Fruit fly (Drosophila melanogaster) whole organism, embryonic: ENCODE measurements around the gene CG32708.

Experiments used
- CG10267 ChIP-seq: fragments of 200-800 bp; sonication (Bioruptor generic); optimal IDR thresholded peaks from 2 replicates; lab custom pipeline; 2018; ENCODE audit warnings: missing biosample characterization, mild to moderate bottlenecking, missing genetic modification characterization, moderate library complexity
- CG10979 ChIP-seq: fragments of 200-800 bp; sonication (Bioruptor generic); optimal IDR thresholded peaks from 2 replicates; lab custom pipeline; 2018; ENCODE audit warnings: missing biosample characterization, mild to moderate bottlenecking, missing genetic modification characterization, moderate library complexity
- CG1233 ChIP-seq: fragments of 200-800 bp; sonication (Bioruptor generic); optimal IDR thresholded peaks from 4 replicates; lab custom pipeline; 2018; ENCODE audit warnings: missing biosample characterization, mild to moderate bottlenecking, missing genetic modification characterization
- CG12659 ChIP-seq: fragments of 200-800 bp; sonication (Bioruptor generic); optimal IDR thresholded peaks from 3 replicates; lab custom pipeline; 2017; ENCODE audit warnings: mild to moderate bottlenecking, missing biosample characterization, missing genetic modification reagents, missing genetic modification characterization
- CG13894 ChIP-seq: fragments of 200-800 bp; sonication (Bioruptor generic); optimal IDR thresholded peaks from 3 replicates; lab custom pipeline; 2018; ENCODE audit warnings: missing biosample characterization, mild to moderate bottlenecking, missing genetic modification characterization, moderate library complexity
- CG14441 ChIP-seq: fragments of 200-800 bp; sonication (Bioruptor generic); IDR thresholded peaks from 2 replicates; pipeline ENCODE4 v1.3.6; 2022; ENCODE audit warnings: missing biosample characterization, missing genetic modification characterization
- CG1602 ChIP-seq: fragments of 200-800 bp; sonication (Bioruptor generic); optimal IDR thresholded peaks from 3 replicates; lab custom pipeline; 2016; ENCODE audit warnings: missing biosample characterization, missing genetic modification characterization
- CG17361 ChIP-seq: fragments of 200-800 bp; sonication (Bioruptor generic); IDR thresholded peaks from 3 replicates; pipeline ENCODE4 v1.3.6; 2022; ENCODE audit warnings: missing biosample characterization, missing genetic modification characterization
- CG18011 ChIP-seq: fragments of 200-800 bp; sonication (Bioruptor generic); optimal IDR thresholded peaks from 2 replicates; lab custom pipeline; 2017; ENCODE audit warnings: missing biosample characterization, missing genetic modification characterization, mild to moderate bottlenecking, moderate library complexity, missing genotype
- CG2116 ChIP-seq: fragments of 200-800 bp; sonication (Bioruptor generic); optimal IDR thresholded peaks from 3 replicates; lab custom pipeline; 2018; ENCODE audit warnings: missing biosample characterization, mild to moderate bottlenecking, missing genetic modification characterization
- CG2202 ChIP-seq: fragments of 200-800 bp; sonication (Bioruptor generic); optimal IDR thresholded peaks from 2 replicates; lab custom pipeline; 2018; ENCODE audit warnings: missing biosample characterization, mild to moderate bottlenecking, missing genetic modification characterization
- CG2678 ChIP-seq: fragments of 200-800 bp; sonication (Bioruptor generic); optimal IDR thresholded peaks from 3 replicates; lab custom pipeline; 2019; ENCODE audit warnings: missing biosample characterization, mild to moderate bottlenecking, missing genetic modification characterization, moderate library complexity
- CG2712 ChIP-seq: fragments of 200-800 bp; optimal IDR thresholded peaks from 3 replicates; lab custom pipeline; 2019; ENCODE audit warnings: missing biosample characterization, mild to moderate bottlenecking, missing genetic modification characterization, moderate library complexity
- CG30403 ChIP-seq: fragments of 200-800 bp; sonication (Bioruptor generic); optimal IDR thresholded peaks from 3 replicates; lab custom pipeline; 2016; ENCODE audit warnings: missing biosample characterization, missing genetic modification characterization
- CG3065 ChIP-seq: fragments of 200-800 bp; sonication (Bioruptor generic); optimal IDR thresholded peaks from 2 replicates; lab custom pipeline; 2016; ENCODE audit warnings: missing biosample characterization, missing genetic modification characterization
- CG3163 ChIP-seq: fragments of 200-800 bp; sonication (Bioruptor generic); optimal IDR thresholded peaks from 3 replicates; lab custom pipeline; 2016; ENCODE audit warnings: missing biosample characterization, missing genetic modification characterization
- CG32767 ChIP-seq: fragments of 200-800 bp; sonication (Bioruptor generic); IDR thresholded peaks from 2 replicates; pipeline ENCODE4 v1.3.6; 2022; ENCODE audit warnings: missing biosample characterization, missing genetic modification characterization
- CG3726 ChIP-seq: fragments of 200-800 bp; sonication (Bioruptor generic); IDR thresholded peaks from 3 replicates; pipeline ENCODE4, ENCODE4 v1.3.6; 2022; ENCODE audit warnings: missing biosample characterization, missing genetic modification characterization
- CG43689 ChIP-seq: fragments of 200-800 bp; sonication (Bioruptor generic); IDR thresholded peaks from 2 replicates; pipeline ENCODE4 v1.3.6; 2022; ENCODE audit warnings: missing biosample characterization, missing genetic modification characterization
- CG4820 ChIP-seq: fragments of 200-800 bp; sonication (Bioruptor generic); optimal IDR thresholded peaks from 3 replicates; lab custom pipeline; 2016; ENCODE audit warnings: missing biosample characterization, missing genetic modification characterization
- CG6791 ChIP-seq: fragments of 200-800 bp; sonication (Bioruptor generic); IDR thresholded peaks from 3 replicates; pipeline ENCODE4 v1.3.6; 2022; ENCODE audit warnings: missing biosample characterization, missing genetic modification characterization; ENCODE audit not compliant: partially characterized antibody
- CG7357 ChIP-seq: fragments of 200-800 bp; sonication (Bioruptor generic); IDR thresholded peaks from 3 replicates; pipeline ENCODE4 v1.3.6; 2022; ENCODE audit warnings: missing biosample characterization, missing genetic modification characterization
- CG8290 ChIP-seq, 3 experiments: fragments of 200-800 bp; sonication (Bioruptor generic); optimal IDR thresholded peaks; 2 replicates each; lab custom pipeline; 2016 to 2019; ENCODE audit warnings: missing biosample characterization in 3 of 3, missing genetic modification characterization in 3 of 3, mild to moderate bottlenecking in 2 of 3, moderate library complexity in 1 of 3
- CG8924 ChIP-seq: fragments of 200-800 bp; optimal IDR thresholded peaks from 3 replicates; lab custom pipeline; 2019; ENCODE audit warnings: missing biosample characterization, mild to moderate bottlenecking, missing genetic modification characterization, moderate library complexity
- CG9932 ChIP-seq: fragments of 200-800 bp; sonication (Bioruptor generic); IDR thresholded peaks from 2 replicates; pipeline ENCODE4 v1.3.6; 2022; ENCODE audit warnings: missing biosample characterization, missing genetic modification characterization
- Dbx ChIP-seq: fragments of 200-800 bp; sonication (Bioruptor generic); IDR thresholded peaks from 3 replicates; pipeline ENCODE4 v1.3.6; 2022; ENCODE audit warnings: missing biosample characterization, missing genetic modification characterization
- Dll ChIP-seq: fragments of 200-800 bp; sonication (Bioruptor generic); IDR thresholded peaks from 4 replicates; pipeline ENCODE4 v1.3.6; 2022; ENCODE audit warnings: missing biosample characterization, missing genetic modification characterization; ENCODE audit not compliant: partially characterized antibody
- Dp ChIP-seq: fragments of 200-800 bp; sonication (Bioruptor generic); optimal IDR thresholded peaks from 2 replicates; lab custom pipeline; 2018; ENCODE audit warnings: missing biosample characterization, mild to moderate bottlenecking, missing genetic modification characterization, moderate library complexity
- Ets65A ChIP-seq: fragments of 200-800 bp; sonication (Bioruptor generic); peaks from one replicate; lab custom pipeline; 2016; ENCODE audit warnings: missing biosample characterization, missing genetic modification characterization
- Fer3 ChIP-seq: fragments of 200-800 bp; sonication (Bioruptor generic); optimal IDR thresholded peaks from 2 replicates; lab custom pipeline; 2018; ENCODE audit warnings: missing biosample characterization, mild to moderate bottlenecking, missing genetic modification characterization, moderate library complexity
- Lpt ChIP-seq: fragments of >200 bp; optimal IDR thresholded peaks from 2 replicates; lab custom pipeline; 2018; ENCODE audit warnings: missing biosample characterization, missing genetic modification characterization
- MBD-R2 ChIP-seq: fragments of 200-800 bp; sonication (Bioruptor generic); IDR thresholded peaks from 2 replicates; pipeline ENCODE4 v1.3.6; 2022; ENCODE audit warnings: missing biosample characterization, missing genetic modification characterization
- Mad ChIP-seq: fragments of 200-800 bp; sonication (Bioruptor generic); optimal IDR thresholded peaks from 2 replicates; lab custom pipeline; 2016; ENCODE audit warnings: missing biosample characterization, missing genetic modification characterization
- NFAT ChIP-seq: fragments of 200-800 bp; sonication (Bioruptor generic); IDR thresholded peaks from 2 replicates; pipeline ENCODE4 v1.3.6; 2022; ENCODE audit warnings: missing biosample characterization, missing genetic modification characterization
- Opbp ChIP-seq: fragments of 200-800 bp; sonication (Bioruptor generic); IDR thresholded peaks from 3 replicates; pipeline ENCODE4 v1.3.6; 2022; ENCODE audit warnings: missing biosample characterization, missing genetic modification characterization; ENCODE audit not compliant: partially characterized antibody
- PHDP ChIP-seq: fragments of 200-800 bp; sonication (Bioruptor generic); optimal IDR thresholded peaks from 3 replicates; lab custom pipeline; 2018; ENCODE audit warnings: missing biosample characterization, mild to moderate bottlenecking, missing genetic modification characterization, moderate library complexity
- Spps ChIP-seq: fragments of 200-800 bp; sonication (Bioruptor generic); optimal IDR thresholded peaks from 2 replicates; lab custom pipeline; 2018; ENCODE audit warnings: missing biosample characterization, mild to moderate bottlenecking, missing genetic modification characterization
- bbx ChIP-seq: fragments of 200-800 bp; sonication (Bioruptor generic); IDR thresholded peaks from 2 replicates; pipeline ENCODE4 v1.3.6; 2022; ENCODE audit warnings: missing biosample characterization, missing genetic modification characterization; ENCODE audit not compliant: partially characterized antibody
- esg ChIP-seq: fragments of 200-800 bp; sonication (Bioruptor generic); conservative IDR thresholded peaks from 2 replicates; pipeline ENCODE4 v1.3.6; 2022; ENCODE audit warnings: missing biosample characterization, missing genetic modification characterization
- ewg ChIP-seq: fragments of 200-800 bp; sonication (Bioruptor generic); optimal IDR thresholded peaks from 3 replicates; lab custom pipeline; 2017; ENCODE audit warnings: mild to moderate bottlenecking, missing biosample characterization, missing genetic modification reagents, missing genetic modification characterization
- kay ChIP-seq: fragments of 200-800 bp; sonication (Bioruptor generic); optimal IDR thresholded peaks from 2 replicates; lab custom pipeline; 2016; ENCODE audit warnings: missing biosample characterization, missing genetic modification characterization
- knrl ChIP-seq: fragments of 200-800 bp; sonication (Bioruptor generic); IDR thresholded peaks from 3 replicates; pipeline ENCODE4 v1.3.6; 2022; ENCODE audit warnings: missing biosample characterization, missing genetic modification characterization; ENCODE audit not compliant: partially characterized antibody
- pum ChIP-seq: fragments of 200-800 bp; sonication (Bioruptor generic); optimal IDR thresholded peaks from 2 replicates; lab custom pipeline; 2016; ENCODE audit warnings: missing biosample characterization, missing genetic modification characterization
- pzg ChIP-seq: fragments of 200-800 bp; sonication (Bioruptor generic); optimal IDR thresholded peaks from 3 replicates; lab custom pipeline; 2018; ENCODE audit warnings: missing biosample characterization, mild to moderate bottlenecking, missing genetic modification characterization, moderate library complexity
- repo ChIP-seq: fragments of 200-800 bp; sonication (Bioruptor generic); optimal IDR thresholded peaks from 2 replicates; lab custom pipeline; 2016; ENCODE audit warnings: missing biosample characterization, missing genetic modification characterization
- scrt ChIP-seq: fragments of 200-800 bp; sonication (Bioruptor generic); optimal IDR thresholded peaks from 2 replicates; lab custom pipeline; 2018; ENCODE audit warnings: missing biosample characterization, mild to moderate bottlenecking, missing genetic modification characterization, moderate library complexity
- sim ChIP-seq: fragments of 200-800 bp; sonication (Bioruptor generic); IDR thresholded peaks from 2 replicates; pipeline ENCODE4 v1.3.6; 2022; ENCODE audit warnings: missing biosample characterization, missing genetic modification characterization
- stc ChIP-seq: fragments of 200-800 bp; sonication (Bioruptor generic); IDR thresholded peaks from 2 replicates; pipeline ENCODE4 v1.3.6; 2022; ENCODE audit warnings: missing biosample characterization, missing genetic modification characterization
- zfh1 ChIP-seq: fragments of 200-800 bp; sonication (Bioruptor generic); IDR thresholded peaks from 3 replicates; pipeline ENCODE4 v1.3.6; 2022; ENCODE audit warnings: missing biosample characterization, missing genetic modification characterization

CG32708 gene

DNA sequence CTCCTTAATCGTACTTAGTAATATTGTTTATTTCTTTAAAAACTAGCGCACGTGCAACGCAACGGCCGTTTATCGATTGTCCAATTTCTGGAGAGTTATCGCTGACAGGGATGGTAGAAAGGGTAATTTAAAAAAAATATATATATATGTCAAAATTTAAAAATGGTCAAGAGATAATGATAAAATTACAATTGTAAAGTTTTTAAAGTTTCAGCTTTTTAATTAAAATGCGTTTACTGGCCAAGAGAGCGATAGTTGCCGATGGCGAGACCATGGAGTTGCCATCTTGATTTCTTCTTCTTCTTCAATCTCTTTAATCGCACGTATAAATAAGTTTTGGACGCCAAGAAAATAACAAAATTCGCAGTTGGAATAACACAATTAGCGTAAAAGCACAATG lies 4.8 kb upstream of the CG32708 start, which contains the start of the genes CG7246 and HP1b (continued):
- no peak for TF ChIP-seq repo (GFP tag; lab: Kevin White, UChicago)
- TF ChIP-seq Opbp (GFP tag; lab: Robert Waterston, UW): peak; percentile 54; the same call in 2 of the 3 replicates
- no peak for TF ChIP-seq pum (GFP tag; lab: Kevin White, UChicago)
- TF ChIP-seq Ets65A: peak; percentile 92
- peak; percentile 45 for TF ChIP-seq CG1602 (GFP tag; lab: Kevin White, UChicago)
- peak; percentile 74 for TF ChIP-seq CG30403 (GFP tag; lab: Kevin White, UChicago)
- 0 out of 2 replicates have a peak, but pooled peaks have one; percentile 38 for TF ChIP-seq CG32767
- TF ChIP-seq sim (GFP tag; lab: Robert Waterston, UW): no peak
- TF ChIP-seq, all 482 proteins: peak for 326

DNA sequence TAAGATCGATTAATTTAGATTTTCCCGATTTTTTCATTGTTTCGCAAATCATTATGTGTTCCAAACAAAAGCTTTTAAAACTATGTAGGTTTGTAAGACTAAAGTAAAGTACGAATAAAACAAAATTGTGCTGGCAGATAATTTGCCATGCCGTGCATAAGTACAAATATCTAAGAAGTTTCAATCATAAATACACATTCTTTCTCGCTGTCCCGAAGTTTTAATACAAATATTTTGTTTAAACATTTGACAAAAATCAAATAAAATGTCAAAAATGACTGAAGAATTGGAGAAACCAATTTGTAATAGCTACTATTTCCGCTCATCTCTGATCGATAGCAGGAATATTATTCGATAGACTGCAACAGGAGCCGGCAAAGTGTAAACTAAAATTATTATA lies 3.1 kb upstream of the CG32708 start, which contains the start of gene APC4:
Gene APC4, plus strand, starts transcription at position 332 of the 400 bp plus-strand sequence.
- TF ChIP-seq CG2116 (GFP tag; lab: Kevin White, UChicago) (peak; percentile 43), Lpt (GFP tag; lab: Kevin White, UChicago) (no peak), NFAT (GFP tag; lab: Robert Waterston, UW) (no peak), CG3726 (no peak), CG4820 (GFP tag; lab: Kevin White, UChicago) (peak; percentile 31), kay (no peak), CG10979 (peak; percentile 12), CG8924 (tag; lab: Kevin White, UChicago) (peak; percentile 28), CG43689 (GFP tag; lab: Robert Waterston, UW) (no peak), knrl (GFP tag; lab: Robert Waterston, UW) (no peak), CG3065 (GFP tag; lab: Kevin White, UChicago) (no peak), zfh1 (GFP tag; lab: Robert Waterston, UW) (no peak), CG18011 (GFP tag; lab: Kevin White, UChicago) (no peak), Dp (GFP tag; lab: Kevin White, UChicago) (peak; percentile 1), CG13894 (tag; lab: Kevin White, UChicago) (no peak), stc (GFP tag; lab: Robert Waterston, UW) (no peak), CG1233 (peak; percentile 14), Spps (tag; lab: Kevin White, UChicago) (no peak), pzg (GFP tag; lab: Kevin White, UChicago) (peak; percentile 12), CG10267 (tag; lab: Kevin White, UChicago) (peak; percentile 33), CG3163 (GFP tag; lab: Kevin White, UChicago) (no peak), CG32767 (no peak), ewg (GFP tag; lab: Kevin White, UChicago) (no peak), CG6791 (no peak), CG2712 (peak; percentile 23), Dll (no peak), CG8290 (GFP tag; optimal IDR thresholded peaks at IDR 0.05; lab: Kevin White, UChicago) (peak; percentile 17), CG8290 (tag; optimal IDR thresholded peaks at IDR 0.05; lab: Kevin White, UChicago) (no peak), CG17361 (GFP tag; lab: Robert Waterston, UW) (peak; percentile 68), Fer3 (tag; lab: Kevin White, UChicago) (peak; percentile 0), MBD-R2 (no peak), esg (no peak; the same call in 1 of the 2 replicates), CG14441 (no peak), CG2202 (tag; lab: Kevin White, UChicago) (no peak), PHDP (peak; percentile 2), CG2678 (tag; lab: Kevin White, UChicago) (peak; percentile 54), CG9932 (GFP tag; lab: Robert Waterston, UW) (peak; percentile 51), scrt (GFP tag; lab: Kevin White, UChicago) (no peak), CG7357 (no peak), Mad (no peak), bbx (GFP tag; lab: Robert Waterston, UW) (no peak), CG12659 (GFP tag; lab: Kevin White, UChicago) (peak; percentile 49), Dbx (no peak)
